Fruit fly (Drosophila melanogaster): Measurements from ENCODE around the gene CG7025.

CG7025 gene

dm6 chr2L:7659561-7659960, 32.9 kb downstream of the CG7025 start:
- TF ChIP-seq EcR (GFP tag; optimal IDR thresholded peaks at IDR 0.05) = no peak
- no peak for TF ChIP-seq psq (optimal IDR thresholded peaks at IDR 0.05)
- TF ChIP-seq usp (GFP tag; optimal IDR thresholded peaks at IDR 0.05) = no peak
- TF ChIP-seq CG8478 (optimal IDR thresholded peaks at IDR 0.05) = no peak
- no peak for TF ChIP-seq Dll (optimal IDR thresholded peaks at IDR 0.05)
- TF ChIP-seq pan (optimal IDR thresholded peaks at IDR 0.05) = no peak

DNA sequence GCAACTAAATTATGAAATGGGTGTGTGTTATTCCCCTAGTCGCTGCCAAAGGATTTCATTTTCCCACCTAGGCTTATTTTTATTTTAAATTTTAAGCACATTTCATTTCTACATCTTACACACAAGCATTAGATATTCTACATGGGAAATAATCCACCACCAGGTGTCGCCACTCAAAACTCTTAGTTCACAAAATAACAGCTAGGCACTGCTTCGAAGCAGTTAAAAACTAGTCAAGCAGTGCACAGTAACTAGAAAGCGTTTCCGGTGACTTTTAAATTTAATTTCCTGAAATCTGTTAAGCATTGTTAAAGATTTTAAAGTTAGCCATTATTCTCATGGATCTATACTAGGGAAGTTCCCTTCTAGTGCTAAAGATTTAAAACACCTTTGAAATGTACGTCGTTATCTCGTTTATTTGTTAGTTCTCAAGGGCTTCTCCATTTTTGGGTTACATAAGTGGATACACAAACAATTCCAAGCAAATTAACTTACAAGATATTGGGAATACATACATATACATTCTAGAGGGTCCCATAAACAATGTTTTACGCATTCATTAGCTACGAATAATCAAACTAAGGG, 50.8 kb downstream of the CG7025 start:
- no peak for TF ChIP-seq EcR (GFP tag; optimal IDR thresholded peaks at IDR 0.05)
- no peak for TF ChIP-seq psq (optimal IDR thresholded peaks at IDR 0.05)
- TF ChIP-seq CG8478 (optimal IDR thresholded peaks at IDR 0.05) = no peak
- TF ChIP-seq pan (optimal IDR thresholded peaks at IDR 0.05) = no peak
- TF ChIP-seq usp (GFP tag; optimal IDR thresholded peaks at IDR 0.05) = no peak
- TF ChIP-seq Dll (optimal IDR thresholded peaks at IDR 0.05) = no peak

Data from whole organism.